Worm (Caenorhabditis elegans): ENCODE measurements around the gene sem-5.

- TF ChIP-seq pag-3 (tag; optimal IDR thresholded peaks at IDR 0.05; ENCODE audit: borderline replicate concordance) (no peak), ama-1 (optimal IDR thresholded peaks at IDR 0.05) (no peak), hlh-30 (tag; optimal IDR thresholded peaks at IDR 0.05; ENCODE audit: insufficient read depth) (no peak), ceh-14 (tag; optimal IDR thresholded peaks at IDR 0.05) (no peak), pat-9 (tag; optimal IDR thresholded peaks at IDR 0.05) (no peak), ahr-1 (tag; optimal IDR thresholded peaks at IDR 0.05) (no peak), ztf-16 (tag; optimal IDR thresholded peaks at IDR 0.05) (no peak), pqm-1 (tag; optimal IDR thresholded peaks at IDR 0.05) (no peak), T23F11.4 (GFP tag; optimal IDR thresholded peaks at IDR 0.05) (no peak), tbx-2 (tag; optimal IDR thresholded peaks at IDR 0.05) (no peak), nfya-1 (tag; optimal IDR thresholded peaks at IDR 0.05) (no peak)
Measured at ce11 chrX:7932453-7932852, 29.1 kb downstream of the sem-5 start.
